Fruit fly (Drosophila melanogaster) whole organism, embryonic: ENCODE measurements around the gene CG7550.

ENCODE experiments used
- ATbp ChIP-seq: fragments of 200-800 bp; sonication (Bioruptor generic); optimal IDR thresholded peaks from 2 replicates; lab custom pipeline; 2017; ENCODE audit warnings: missing biosample characterization, mild to moderate bottlenecking, missing genetic modification characterization, missing genetic modification reagents
- Ada2b ChIP-seq: fragments of 200-800 bp; sonication (Bioruptor generic); IDR thresholded peaks from 2 replicates; pipeline ENCODE4 v1.3.6; 2022; ENCODE audit warnings: missing biosample characterization, missing genetic modification characterization
- Aef1 ChIP-seq: fragments of 200-800 bp; sonication (Bioruptor generic); IDR thresholded peaks from 3 replicates; pipeline ENCODE4 v1.3.6; 2022; ENCODE audit warnings: missing biosample characterization, missing genetic modification characterization
- B-H2 ChIP-seq: fragments of 200-800 bp; sonication (Bioruptor generic); optimal IDR thresholded peaks from 2 replicates; lab custom pipeline; 2018; ENCODE audit warnings: missing biosample characterization, mild to moderate bottlenecking, missing genetic modification characterization
- Bgb ChIP-seq: fragments of 200-800 bp; sonication (Bioruptor generic); IDR thresholded peaks from 2 replicates; pipeline ENCODE4 v1.3.6; 2022; ENCODE audit warnings: missing biosample characterization, missing genetic modification characterization; ENCODE audit not compliant: partially characterized antibody
- CG11085 ChIP-seq: fragments of 200-800 bp; sonication (Bioruptor generic); IDR thresholded peaks from 2 replicates; pipeline ENCODE4 v1.3.6; 2022; ENCODE audit warnings: missing biosample characterization, missing genetic modification characterization
- CG13287 ChIP-seq: fragments of 200-800 bp; sonication (Bioruptor generic); IDR thresholded peaks from 2 replicates; pipeline ENCODE4 v1.3.6; 2022; ENCODE audit warnings: missing biosample characterization, missing genetic modification characterization; ENCODE audit not compliant: partially characterized antibody
- CG3065 ChIP-seq: fragments of 200-800 bp; sonication (Bioruptor generic); optimal IDR thresholded peaks from 2 replicates; lab custom pipeline; 2016; ENCODE audit warnings: missing biosample characterization, missing genetic modification characterization
- CG31441 ChIP-seq: fragments of 200-800 bp; sonication (Bioruptor generic); IDR thresholded peaks from 2 replicates; pipeline ENCODE4 v1.3.6; 2022; ENCODE audit warnings: missing biosample characterization, missing genetic modification characterization
- CG32532 ChIP-seq: fragments of 200-800 bp; sonication (Bioruptor generic); IDR thresholded peaks from 2 replicates; pipeline ENCODE4 v1.3.6; 2022; ENCODE audit warnings: missing biosample characterization, missing genetic modification characterization
- CG3281 ChIP-seq: fragments of 200-800 bp; sonication (Bioruptor generic); optimal IDR thresholded peaks from 3 replicates; lab custom pipeline; 2017; ENCODE audit warnings: missing biosample characterization, mild to moderate bottlenecking, missing genetic modification characterization
- CG43689 ChIP-seq: fragments of 200-800 bp; sonication (Bioruptor generic); IDR thresholded peaks from 2 replicates; pipeline ENCODE4 v1.3.6; 2022; ENCODE audit warnings: missing biosample characterization, missing genetic modification characterization
- CG5180 ChIP-seq: fragments of 200-800 bp; sonication (Bioruptor generic); optimal IDR thresholded peaks from 3 replicates; lab custom pipeline; 2017; ENCODE audit warnings: missing biosample characterization, missing genetic modification characterization, mild to moderate bottlenecking, moderate library complexity, missing genetic modification reagents
- CG6254 ChIP-seq: fragments of 200-800 bp; sonication (Bioruptor generic); optimal IDR thresholded peaks from 3 replicates; lab custom pipeline; 2017; ENCODE audit warnings: mild to moderate bottlenecking, missing biosample characterization, missing genetic modification reagents, missing genetic modification characterization
- CG7372 ChIP-seq: fragments of 200-800 bp; sonication (Bioruptor generic); IDR thresholded peaks from 2 replicates; pipeline ENCODE4 v1.3.6; 2022; ENCODE audit warnings: missing biosample characterization, missing genetic modification characterization
- CG7786 ChIP-seq: fragments of 200-800 bp; sonication (Bioruptor generic); optimal IDR thresholded peaks from 2 replicates; lab custom pipeline; 2016; ENCODE audit warnings: missing biosample characterization, missing genetic modification characterization
- CG7839 ChIP-seq: fragments of 200-800 bp; sonication (Bioruptor generic); optimal IDR thresholded peaks from 3 replicates; lab custom pipeline; 2018; ENCODE audit warnings: missing biosample characterization, mild to moderate bottlenecking, missing genetic modification characterization, moderate library complexity
- CG8359 ChIP-seq: fragments of 200-800 bp; sonication (Bioruptor generic); optimal IDR thresholded peaks from 2 replicates; lab custom pipeline; 2017; ENCODE audit warnings: missing biosample characterization, mild to moderate bottlenecking, missing genetic modification characterization, borderline replicate concordance
- CG8944 ChIP-seq: fragments of 200-800 bp; sonication (Bioruptor generic); optimal IDR thresholded peaks from 3 replicates; lab custom pipeline; 2016; ENCODE audit warnings: missing biosample characterization, missing genetic modification characterization
- CG9817 ChIP-seq: fragments of 200-800 bp; sonication (Bioruptor generic); optimal IDR thresholded peaks from 2 replicates; lab custom pipeline; 2018; ENCODE audit warnings: missing biosample characterization, mild to moderate bottlenecking, missing genetic modification characterization, moderate library complexity
- CHES-1-like ChIP-seq: fragments of 200-800 bp; sonication (Bioruptor generic); optimal IDR thresholded peaks from 2 replicates; lab custom pipeline; 2016; ENCODE audit warnings: missing biosample characterization, missing genetic modification characterization
- D19B ChIP-seq: fragments of 200-800 bp; sonication (Bioruptor generic); optimal IDR thresholded peaks from 2 replicates; lab custom pipeline; 2017; ENCODE audit warnings: missing biosample characterization, mild to moderate bottlenecking, missing genetic modification characterization
- Dbx ChIP-seq: fragments of 200-800 bp; sonication (Bioruptor generic); IDR thresholded peaks from 3 replicates; pipeline ENCODE4 v1.3.6; 2022; ENCODE audit warnings: missing biosample characterization, missing genetic modification characterization
- Doc2 ChIP-seq: fragments of 200-800 bp; sonication (Bioruptor generic); IDR thresholded peaks from 2 replicates; pipeline ENCODE4 v1.3.6; 2022; ENCODE audit warnings: missing biosample characterization, missing genetic modification characterization
- Elba2 ChIP-seq: fragments of 200-800 bp; sonication (Bioruptor generic); optimal IDR thresholded peaks from 3 replicates; lab custom pipeline; 2016; ENCODE audit warnings: missing biosample characterization, missing genetic modification characterization
- H15 ChIP-seq: fragments of 200-800 bp; sonication (Bioruptor generic); IDR thresholded peaks from 3 replicates; pipeline ENCODE4 v1.3.6; 2022; ENCODE audit warnings: missing biosample characterization, missing genetic modification characterization
- HLH4C ChIP-seq: fragments of 200-800 bp; sonication (Bioruptor generic); IDR thresholded peaks from 3 replicates; pipeline ENCODE4 v1.3.6; 2022; ENCODE audit warnings: missing biosample characterization, missing genetic modification characterization; ENCODE audit not compliant: partially characterized antibody
- Hey ChIP-seq: fragments of 200-800 bp; sonication (Bioruptor generic); optimal IDR thresholded peaks from 3 replicates; lab custom pipeline; 2018; ENCODE audit warnings: missing biosample characterization, mild to moderate bottlenecking, missing genetic modification characterization
- MTF-1 ChIP-seq: fragments of 200-800 bp; sonication (Bioruptor generic); optimal IDR thresholded peaks from 2 replicates; lab custom pipeline; 2018; ENCODE audit warnings: missing biosample characterization, mild to moderate bottlenecking, missing genetic modification characterization, borderline replicate concordance
- NC2β ChIP-seq: fragments of 200-800 bp; sonication (Bioruptor generic); optimal IDR thresholded peaks from 2 replicates; lab custom pipeline; 2016; ENCODE audit warnings: missing biosample characterization, missing genetic modification characterization
- NfI ChIP-seq: fragments of 200-800 bp; sonication (Bioruptor generic); optimal IDR thresholded peaks from 3 replicates; lab custom pipeline; 2018; ENCODE audit warnings: missing biosample characterization, mild to moderate bottlenecking, missing genetic modification characterization, moderate library complexity
- Rx ChIP-seq: fragments of 200-800 bp; sonication (Bioruptor generic); IDR thresholded peaks from 2 replicates; pipeline ENCODE4 v1.3.6; 2022; ENCODE audit warnings: missing biosample characterization, missing genetic modification characterization
- Sox102F ChIP-seq: fragments of 200-800 bp; sonication (Bioruptor generic); optimal IDR thresholded peaks from 2 replicates; lab custom pipeline; 2018; ENCODE audit warnings: missing biosample characterization, mild to moderate bottlenecking, missing genetic modification characterization, moderate library complexity
- TFAM ChIP-seq: fragments of 200-800 bp; sonication (Bioruptor generic); optimal IDR thresholded peaks from 2 replicates; lab custom pipeline; 2017; ENCODE audit warnings: missing biosample characterization, missing genetic modification characterization, inconsistent platforms
- Usf ChIP-seq: fragments of 200-800 bp; sonication (Bioruptor generic); optimal IDR thresholded peaks from 2 replicates; lab custom pipeline; 2017; ENCODE audit warnings: missing genotype, missing biosample characterization, missing genetic modification characterization
- cato ChIP-seq: fragments of 200-800 bp; sonication (Bioruptor generic); optimal IDR thresholded peaks from 2 replicates; lab custom pipeline; 2016; ENCODE audit warnings: missing biosample characterization, missing genetic modification characterization, borderline replicate concordance
- chinmo ChIP-seq: fragments of 200-800 bp; sonication (Bioruptor generic); IDR thresholded peaks from 4 replicates; pipeline ENCODE4 v1.3.6; 2022; ENCODE audit warnings: missing biosample characterization, missing genetic modification characterization; ENCODE audit not compliant: partially characterized antibody
- danr ChIP-seq: fragments of 200-800 bp; sonication (Bioruptor generic); IDR thresholded peaks from 2 replicates; pipeline ENCODE4 v1.3.6; 2022; ENCODE audit warnings: missing biosample characterization, missing genetic modification characterization
- en ChIP-seq: fragments of 200-800 bp; sonication (Bioruptor generic); optimal IDR thresholded peaks from 2 replicates; lab custom pipeline; 2016; ENCODE audit warnings: missing biosample characterization, missing genetic modification characterization
- h ChIP-seq: fragments of >200 bp; optimal IDR thresholded peaks from 2 replicates; lab custom pipeline; 2017
- kay ChIP-seq: fragments of 200-800 bp; sonication (Bioruptor generic); optimal IDR thresholded peaks from 2 replicates; lab custom pipeline; 2016; ENCODE audit warnings: missing biosample characterization, missing genetic modification characterization
- klu ChIP-seq: fragments of 200-800 bp; sonication (Bioruptor generic); IDR thresholded peaks from 2 replicates; pipeline ENCODE4 v1.3.6; 2022; ENCODE audit warnings: missing biosample characterization, missing genetic modification characterization
- kni ChIP-seq: fragments of 200-800 bp; sonication (Bioruptor generic); optimal IDR thresholded peaks from 3 replicates; lab custom pipeline; 2017; ENCODE audit warnings: mild to moderate bottlenecking, missing biosample characterization, missing genetic modification reagents, missing genetic modification characterization
- knrl ChIP-seq: fragments of 200-800 bp; sonication (Bioruptor generic); IDR thresholded peaks from 3 replicates; pipeline ENCODE4 v1.3.6; 2022; ENCODE audit warnings: missing biosample characterization, missing genetic modification characterization; ENCODE audit not compliant: partially characterized antibody
- row ChIP-seq: fragments of 200-800 bp; sonication (Bioruptor generic); IDR thresholded peaks from 3 replicates; pipeline ENCODE4 v1.3.6; 2022; ENCODE audit warnings: missing biosample characterization, missing genetic modification characterization
- schlank ChIP-seq: fragments of 200-800 bp; sonication (Bioruptor generic); optimal IDR thresholded peaks from 2 replicates; lab custom pipeline; 2018; ENCODE audit warnings: missing biosample characterization, mild to moderate bottlenecking, missing genetic modification characterization
- sim ChIP-seq: fragments of 200-800 bp; sonication (Bioruptor generic); IDR thresholded peaks from 2 replicates; pipeline ENCODE4 v1.3.6; 2022; ENCODE audit warnings: missing biosample characterization, missing genetic modification characterization
- sug ChIP-seq: fragments of 200-800 bp; optimal IDR thresholded peaks from 2 replicates; lab custom pipeline; 2019; ENCODE audit warnings: missing biosample characterization, mild to moderate bottlenecking, missing genetic modification characterization, moderate library complexity
- trem ChIP-seq: fragments of 200-800 bp; optimal IDR thresholded peaks from 3 replicates; lab custom pipeline; 2019; ENCODE audit warnings: missing biosample characterization, mild to moderate bottlenecking, missing genetic modification characterization, moderate library complexity

CG7550 gene

DNA sequence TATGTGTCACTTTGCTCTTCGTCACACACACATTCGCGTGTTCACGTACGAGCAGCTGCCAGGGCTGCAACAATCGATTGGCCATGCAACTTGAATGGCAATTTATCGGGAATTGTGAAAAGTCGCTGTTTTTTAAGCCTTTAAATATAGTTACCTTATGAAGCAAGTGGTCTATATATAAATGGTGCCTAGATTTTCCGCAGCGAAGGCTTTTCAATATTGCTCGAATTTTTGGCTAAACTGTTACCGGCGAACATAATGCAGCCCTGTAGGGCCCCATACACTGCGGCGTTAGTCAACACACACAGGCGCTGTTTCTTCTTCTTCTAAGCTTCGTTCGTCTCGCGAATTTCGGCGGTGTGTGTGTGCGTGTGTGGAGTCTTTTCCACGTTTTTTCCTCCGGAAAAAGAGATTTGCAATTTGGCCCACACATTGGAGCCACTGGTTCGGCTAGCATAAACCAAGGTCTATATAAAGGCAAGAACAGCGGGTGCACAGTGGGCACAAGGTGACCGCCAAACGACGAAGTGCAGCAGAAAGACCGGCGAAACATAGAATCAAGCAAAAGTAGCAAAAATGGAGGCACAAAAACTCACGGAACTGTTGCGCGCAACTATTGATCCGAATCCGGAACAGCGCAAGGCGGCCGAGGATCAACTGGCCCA is 8.3 kb downstream of the CG7550 start, which contains the start of the genes Arp3 and msk (continued):
- TF ChIP-seq H15 (GFP tag; lab: Robert Waterston, UW) (peak; percentile 74; the same call in 2 of the 3 replicates), NfI (GFP tag; lab: Kevin White, UChicago) (peak; percentile 77), danr (peak; percentile 70), Doc2 (no peak), Dbx (GFP tag; lab: Robert Waterston, UW) (peak; percentile 87), chinmo (GFP tag; lab: Robert Waterston, UW) (no peak), klu (GFP tag; lab: Robert Waterston, UW) (peak; percentile 43; the same call in 1 of the 2 replicates), kay (GFP tag; lab: Kevin White, UChicago) (peak; percentile 98), CG5180 (GFP tag; lab: Kevin White, UChicago) (no peak), CG8944 (peak; percentile 92), MTF-1 (GFP tag; lab: Kevin White, UChicago) (peak; percentile 7), Sox102F (GFP tag; lab: Kevin White, UChicago) (no peak), knrl (GFP tag; lab: Robert Waterston, UW) (peak; percentile 62; the same call in 2 of the 3 replicates), kni (GFP tag; lab: Kevin White, UChicago) (peak; percentile 75), Usf (GFP tag; lab: Kevin White, UChicago) (peak; percentile 66), en (GFP tag; lab: Kevin White, UChicago) (peak; percentile 68), CG6254 (GFP tag; lab: Kevin White, UChicago) (no peak), CG3281 (peak; percentile 88), CG13287 (GFP tag; lab: Robert Waterston, UW) (peak; percentile 68), h (no peak), CG8359 (no peak), CG32532 (peak; percentile 81), HLH4C (GFP tag; lab: Robert Waterston, UW) (peak; percentile 55; the same call in 1 of the 3 replicates), CG11085 (GFP tag; lab: Robert Waterston, UW) (peak; percentile 76), D19B (peak; percentile 29), CG9817 (peak; percentile 86), CG43689 (GFP tag; lab: Robert Waterston, UW) (no peak), cato (peak; percentile 40), Ada2b (peak; percentile 64), Bgb (peak; percentile 51), Elba2 (GFP tag; lab: Kevin White, UChicago) (peak; percentile 21), CG3065 (GFP tag; lab: Kevin White, UChicago) (peak; percentile 77), TFAM (no peak), CG31441 (GFP tag; lab: Robert Waterston, UW) (peak; percentile 64), ATbp (GFP tag; lab: Kevin White, UChicago) (no peak), Rx (GFP tag; lab: Robert Waterston, UW) (peak; percentile 69), row (peak; percentile 87), trem (tag; lab: Kevin White, UChicago) (peak; percentile 83), CHES-1-like (peak; percentile 97), sug (tag; lab: Kevin White, UChicago) (peak; percentile 88), schlank (tag; lab: Kevin White, UChicago) (peak; percentile 49), CG7372 (GFP tag; lab: Robert Waterston, UW) (peak; percentile 52), Hey (tag; lab: Kevin White, UChicago) (no peak), NC2β (GFP tag; lab: Kevin White, UChicago) (peak; percentile 88), CG7786 (peak; percentile 91), Aef1 (GFP tag; lab: Robert Waterston, UW) (peak; percentile 80), CG7839 (tag; lab: Kevin White, UChicago) (peak; percentile 73), B-H2 (peak; percentile 91), sim (0 out of 2 replicates have a peak, but pooled peaks have one; percentile 33)
